Worm (Caenorhabditis elegans): ENCODE measurements around the gene cutl-16.
A peak's percentile ranks its signal among the peaks of the same experiment; 100 is the strongest.

Gene cutl-16

ce11 chrII:6489711-6490184, 48.5 kb downstream of the cutl-16 start, which contains the start of the genes snr-3 and rsp-5:
snr-3 (minus strand) TSS chrII:6489761.
rsp-5 (plus strand) TSS chrII:6490165.
- TF ChIP-seq ztf-29 (GFP tag; IDR thresholded peaks at IDR 0.05): no peak
- TF ChIP-seq cog-1 (tag; optimal IDR thresholded peaks at IDR 0.05): no peak
- TF ChIP-seq flt-1 (GFP tag; IDR thresholded peaks at IDR 0.05): no peak
- no peak for TF ChIP-seq ref-1 (GFP tag; conservative IDR thresholded peaks at IDR 0.05)

ce11 chrII:6491187-6491586, 50.0 kb downstream of the cutl-16 start:
- TF ChIP-seq cog-1 (tag; optimal IDR thresholded peaks at IDR 0.05) (no peak), flt-1 (GFP tag; IDR thresholded peaks at IDR 0.05) (no peak), ztf-23 (GFP tag; IDR thresholded peaks at IDR 0.05) (no peak), ztf-29 (GFP tag; IDR thresholded peaks at IDR 0.05) (no peak), klf-2 (GFP tag; conservative IDR thresholded peaks at IDR 0.05) (no peak), ref-1 (GFP tag; conservative IDR thresholded peaks at IDR 0.05) (no peak), tab-1 (GFP tag; IDR thresholded peaks at IDR 0.05) (no peak), T22C8.4 (GFP tag; IDR thresholded peaks at IDR 0.05) (no peak), med-1 (GFP tag; optimal IDR thresholded peaks at IDR 0.05; ENCODE audit: insufficient read depth) (no peak)

- TF ChIP-seq ztf-23 (GFP tag; IDR thresholded peaks at IDR 0.05): peak; percentile 64; the same call in 1 of the 2 replicates
- TF ChIP-seq cog-1 (tag; optimal IDR thresholded peaks at IDR 0.05): peak; percentile 29
- no peak for TF ChIP-seq ref-1 (GFP tag; conservative IDR thresholded peaks at IDR 0.05)
- TF ChIP-seq ztf-29 (GFP tag; IDR thresholded peaks at IDR 0.05): peak; percentile 7; the same call in 1 of the 2 replicates
- TF ChIP-seq flt-1 (GFP tag; IDR thresholded peaks at IDR 0.05): peak; percentile 64; the same call in 1 of the 2 replicates
- peak; percentile 65; the same call in 1 of the 2 replicates for TF ChIP-seq tab-1 (GFP tag; IDR thresholded peaks at IDR 0.05)
- no peak for TF ChIP-seq T22C8.4 (GFP tag; IDR thresholded peaks at IDR 0.05)
Observed at ce11 chrII:6491817-6492452, 50.7 kb downstream of the cutl-16 start, which contains the start of the genes T28D9.11 and T28D9.1. T28D9.11 (minus strand) TSS chrII:6491993. T28D9.1 (plus strand) TSS chrII:6492402.

ce11 chrII:6493139-6493538, 51.9 kb downstream of the cutl-16 start:
- TF ChIP-seq cog-1 (tag; optimal IDR thresholded peaks at IDR 0.05) (no peak), ztf-29 (GFP tag; IDR thresholded peaks at IDR 0.05) (no peak), ref-1 (GFP tag; conservative IDR thresholded peaks at IDR 0.05) (no peak), tab-1 (GFP tag; IDR thresholded peaks at IDR 0.05) (no peak), med-1 (GFP tag; optimal IDR thresholded peaks at IDR 0.05; ENCODE audit: insufficient read depth) (no peak), klf-2 (GFP tag; conservative IDR thresholded peaks at IDR 0.05) (no peak), ztf-23 (GFP tag; IDR thresholded peaks at IDR 0.05) (no peak), flt-1 (GFP tag; IDR thresholded peaks at IDR 0.05) (no peak), T22C8.4 (GFP tag; IDR thresholded peaks at IDR 0.05) (no peak)

Data from whole organism, midembryonic.